Worm (Caenorhabditis elegans): ENCODE data around the gene fipr-28.

DNA sequence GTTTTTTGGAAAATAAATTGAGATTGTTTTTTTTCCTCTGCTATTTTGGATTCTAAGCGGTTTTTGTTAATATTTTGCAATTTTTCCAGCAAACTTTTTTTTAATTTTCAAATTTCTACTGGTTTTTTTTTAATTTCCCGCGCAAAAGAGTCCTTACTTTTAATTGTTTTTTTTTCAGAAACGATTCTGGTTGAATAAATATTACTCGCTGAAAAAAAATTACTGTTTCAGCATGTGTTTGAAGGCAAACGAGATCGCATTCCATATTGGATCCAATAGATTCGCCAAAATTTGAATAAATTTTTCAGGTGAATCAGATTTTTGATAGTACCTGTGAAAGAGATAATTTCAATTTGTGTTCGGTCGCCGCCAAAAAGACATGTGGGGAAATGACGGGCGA lies 2.0 kb downstream of the fipr-28 start:
- TF ChIP-seq lsy-2 (tag; optimal IDR thresholded peaks at IDR 0.05) (no peak), unc-62 (GFP tag; optimal IDR thresholded peaks at IDR 0.05) (no peak), ceh-43 (GFP tag; optimal IDR thresholded peaks at IDR 0.05) (no peak), ces-1 (GFP tag; optimal IDR thresholded peaks at IDR 0.05) (no peak), mep-1 (tag; optimal IDR thresholded peaks at IDR 0.05) (no peak), snpc-4 (tag; optimal IDR thresholded peaks at IDR 0.05) (no peak), mls-2 (tag; optimal IDR thresholded peaks at IDR 0.05) (no peak), nhr-76 (tag; optimal IDR thresholded peaks at IDR 0.05) (no peak), unc-39 (tag; optimal IDR thresholded peaks at IDR 0.05) (no peak), zip-8 (tag; optimal IDR thresholded peaks at IDR 0.05) (no peak), hlh-1 (tag; optimal IDR thresholded peaks at IDR 0.05) (no peak), ztf-11 (tag; optimal IDR thresholded peaks at IDR 0.05) (no peak), elt-3 (tag; optimal IDR thresholded peaks at IDR 0.05) (no peak), mab-5 (tag; optimal IDR thresholded peaks at IDR 0.05) (no peak)

All from whole organism, mixed stage, embryonic.